Fruit fly (Drosophila melanogaster) whole organism, adult: ENCODE data around the gene CG42300.

Experiments
- CG12768 ChIP-seq: fragments of 200-800 bp; sonication (Bioruptor generic); optimal IDR thresholded peaks from 2 replicates; lab custom pipeline; 2017; ENCODE audit warnings: missing biosample characterization, missing genetic modification characterization, mild to moderate bottlenecking, moderate library complexity, missing genetic modification reagents
- CG33017 ChIP-seq: fragments of 200-800 bp; sonication (Bioruptor generic); optimal IDR thresholded peaks from 2 replicates; lab custom pipeline; 2018; ENCODE audit warnings: missing biosample characterization, mild to moderate bottlenecking, missing genetic modification characterization, moderate library complexity
- CG5204 ChIP-seq: fragments of 200-800 bp; sonication (Bioruptor generic); optimal IDR thresholded peaks from 2 replicates; lab custom pipeline; 2016; ENCODE audit warnings: missing biosample characterization, missing genetic modification characterization
- Clk ChIP-seq: fragments of 200-800 bp; sonication (Bioruptor generic); optimal IDR thresholded peaks from 2 replicates; lab custom pipeline; 2017; ENCODE audit warnings: missing biosample characterization, missing genetic modification characterization
- Crg-1 ChIP-seq: fragments of 200-800 bp; sonication (Bioruptor generic); optimal IDR thresholded peaks from 2 replicates; lab custom pipeline; 2016; ENCODE audit warnings: missing biosample characterization, missing genetic modification characterization
- Mnt ChIP-seq: fragments of 200-800 bp; sonication (Bioruptor generic); optimal IDR thresholded peaks from 2 replicates; lab custom pipeline; 2016; ENCODE audit warnings: missing biosample characterization, mild to moderate bottlenecking, missing genetic modification characterization
- bab1 ChIP-seq: fragments of 200-800 bp; sonication (Bioruptor generic); optimal IDR thresholded peaks from 3 replicates; lab custom pipeline; 2019; ENCODE audit warnings: missing biosample characterization, mild to moderate bottlenecking, missing genetic modification characterization, moderate library complexity
- cic ChIP-seq: fragments of 200-800 bp; sonication (Bioruptor generic); optimal IDR thresholded peaks from 2 replicates; lab custom pipeline; 2017; ENCODE audit warnings: missing biosample characterization, mild to moderate bottlenecking, missing genetic modification characterization, moderate library complexity
- cnc ChIP-seq, 2 experiments: fragments of >200 bp; optimal IDR thresholded peaks; 2 replicates each; lab custom pipeline; 2017
- kay ChIP-seq: fragments of 200-800 bp; sonication (Bioruptor generic); peaks from one replicate; lab custom pipeline; 2016; ENCODE audit warnings: missing biosample characterization, missing genetic modification characterization, borderline replicate concordance
- ovo ChIP-seq: fragments of 200-800 bp; sonication (Bioruptor generic); optimal IDR thresholded peaks from 2 replicates; lab custom pipeline; 2016; ENCODE audit warnings: missing biosample characterization, missing genetic modification characterization
- pad ChIP-seq: fragments of 200-800 bp; sonication (Bioruptor generic); optimal IDR thresholded peaks from 3 replicates; lab custom pipeline; 2017; ENCODE audit warnings: missing biosample characterization, missing genetic modification characterization, mild to moderate bottlenecking, moderate library complexity, missing genetic modification reagents
- tj ChIP-seq: fragments of 200-800 bp; sonication (Bioruptor generic); optimal IDR thresholded peaks from 3 replicates; lab custom pipeline; 2017; ENCODE audit warnings: missing biosample characterization, mild to moderate bottlenecking, missing genetic modification characterization, moderate library complexity

dm6 chrX:15574384-15574783 lies 18.5 kb upstream of the CG42300 start, which contains the start of gene CG9213:
- TF ChIP-seq CG5204 (GFP tag; lab: Kevin White, UChicago) (no peak), CG12768 (GFP tag; lab: Kevin White, UChicago) (no peak), kay (GFP tag; lab: Kevin White, UChicago) (no peak), Crg-1 (GFP tag; lab: Kevin White, UChicago) (no peak), bab1 (GFP tag; lab: Kevin White, UChicago) (no peak), Clk (no peak), Mnt (GFP tag; lab: Kevin White, UChicago) (no peak), CG33017 (no peak), tj (GFP tag; lab: Kevin White, UChicago) (no peak), ovo (GFP tag; lab: Kevin White, UChicago) (no peak), cic (GFP tag; lab: Kevin White, UChicago) (no peak), pad (GFP tag; lab: Kevin White, UChicago) (no peak), cnc (optimal IDR thresholded peaks at IDR 0.05; lab: Kevin White, UChicago) (no peak)
